Worm (Caenorhabditis elegans): ENCODE data around the gene F17C11.12.

- TF ChIP-seq sdz-12 (GFP tag; optimal IDR thresholded peaks at IDR 0.05) (no peak), nhr-25 (tag; optimal IDR thresholded peaks at IDR 0.05; ENCODE audit: borderline replicate concordance, insufficient read depth) (no peak), attf-4 (tag; optimal IDR thresholded peaks at IDR 0.05) (no peak), nhr-237 (tag; optimal IDR thresholded peaks at IDR 0.05) (no peak), ama-1 (optimal IDR thresholded peaks at IDR 0.05) (no peak)
Observed at ce11 chrV:10958322-10958900, 21.7 kb upstream of the F17C11.12 start, which contains the start of gene pigt-1.

Data from whole organism, L4 larva.